Fruit fly (Drosophila melanogaster) S2 (cell line): ENCODE results near the gene Hrs.

Source experiments
- CG8478 ChIP-seq: fragments of >200 bp; optimal IDR thresholded peaks from 2 replicates; lab custom pipeline; 2018
- CTCF ChIP-seq, 2 experiments: fragments of >200 bp; optimal IDR thresholded peaks; 2 replicates each; lab custom pipeline; 2018

dm6 chr2L:2744852-2745251 is 5.1 kb downstream of the Hrs start, which contains the start of the genes CG9961 and Cwc25:
- TF ChIP-seq CG8478 (lab: Kevin White, UChicago) (no peak), CTCF (optimal IDR thresholded peaks at IDR 0.05; lab: Kevin White, UChicago) (no peak)
